Fruit fly (Drosophila melanogaster) whole organism, embryonic: Measurements from ENCODE around the gene sti.
A peak's percentile ranks its signal among the peaks of the same experiment; 100 is the strongest.

Source experiments
- B-H2 ChIP-seq: fragments of 200-800 bp; sonication (Bioruptor generic); optimal IDR thresholded peaks from 2 replicates; lab custom pipeline; 2018; ENCODE audit warnings: missing biosample characterization, mild to moderate bottlenecking, missing genetic modification characterization
- CG10147 ChIP-seq: fragments of 200-800 bp; sonication (Bioruptor generic); optimal IDR thresholded peaks from 2 replicates; lab custom pipeline; 2019; ENCODE audit warnings: missing biosample characterization, mild to moderate bottlenecking, missing genetic modification characterization, moderate library complexity
- CG1024 ChIP-seq: fragments of 200-800 bp; sonication (Bioruptor generic); IDR thresholded peaks from 2 replicates; pipeline ENCODE4 v1.3.6; 2022; ENCODE audit warnings: missing biosample characterization, missing genetic modification characterization
- CG10274 ChIP-seq: fragments of 200-800 bp; sonication (Bioruptor generic); optimal IDR thresholded peaks from 3 replicates; lab custom pipeline; 2017; ENCODE audit warnings: missing biosample characterization, mild to moderate bottlenecking, missing genetic modification characterization
- CG10462 ChIP-seq: fragments of 200-800 bp; sonication (Bioruptor generic); optimal IDR thresholded peaks from 2 replicates; lab custom pipeline; 2016; ENCODE audit warnings: missing biosample characterization, missing genetic modification characterization
- CG10959 ChIP-seq: fragments of 200-800 bp; sonication (Bioruptor generic); IDR thresholded peaks from 2 replicates; pipeline ENCODE4 v1.3.6; 2022; ENCODE audit warnings: missing biosample characterization, missing genetic modification characterization
- CG11560 ChIP-seq: fragments of 200-800 bp; sonication (Bioruptor generic); IDR thresholded peaks from 3 replicates; pipeline ENCODE4 v1.3.6; 2022; ENCODE audit warnings: missing biosample characterization, missing genetic modification characterization
- CG12104 ChIP-seq: fragments of 200-800 bp; sonication (Bioruptor generic); optimal IDR thresholded peaks from 3 replicates; lab custom pipeline; 2016; ENCODE audit warnings: missing biosample characterization, missing genetic modification characterization
- CG18476 ChIP-seq: fragments of 200-800 bp; sonication (Bioruptor generic); optimal IDR thresholded peaks from 2 replicates; lab custom pipeline; 2016; ENCODE audit warnings: missing biosample characterization, mild to moderate bottlenecking, missing genetic modification characterization
- CG18764 ChIP-seq: fragments of 200-800 bp; sonication (Bioruptor generic); optimal IDR thresholded peaks from 3 replicates; lab custom pipeline; 2016; ENCODE audit warnings: missing biosample characterization, missing genetic modification characterization
- CG2202 ChIP-seq: fragments of 200-800 bp; sonication (Bioruptor generic); optimal IDR thresholded peaks from 2 replicates; lab custom pipeline; 2018; ENCODE audit warnings: missing biosample characterization, mild to moderate bottlenecking, missing genetic modification characterization
- CG3726 ChIP-seq: fragments of 200-800 bp; sonication (Bioruptor generic); IDR thresholded peaks from 3 replicates; pipeline ENCODE4, ENCODE4 v1.3.6; 2022; ENCODE audit warnings: missing biosample characterization, missing genetic modification characterization
- CG3847 ChIP-seq: fragments of 200-800 bp; sonication (Bioruptor generic); IDR thresholded peaks from 2 replicates; pipeline ENCODE4 v1.3.6; 2022; ENCODE audit warnings: missing biosample characterization, missing genetic modification characterization
- CG4707 ChIP-seq: fragments of 200-800 bp; sonication (Bioruptor generic); optimal IDR thresholded peaks from 2 replicates; lab custom pipeline; 2018; ENCODE audit warnings: missing biosample characterization, mild to moderate bottlenecking, missing genetic modification characterization, moderate library complexity
- CG4820 ChIP-seq: fragments of 200-800 bp; sonication (Bioruptor generic); optimal IDR thresholded peaks from 3 replicates; lab custom pipeline; 2016; ENCODE audit warnings: missing biosample characterization, missing genetic modification characterization
- CG5180 ChIP-seq: fragments of 200-800 bp; sonication (Bioruptor generic); optimal IDR thresholded peaks from 3 replicates; lab custom pipeline; 2017; ENCODE audit warnings: missing biosample characterization, missing genetic modification characterization, mild to moderate bottlenecking, moderate library complexity, missing genetic modification reagents
- CG6854 ChIP-seq: fragments of 200-800 bp; sonication (Bioruptor generic); optimal IDR thresholded peaks from 3 replicates; lab custom pipeline; 2017; ENCODE audit warnings: missing biosample characterization, mild to moderate bottlenecking, missing genetic modification characterization
- CG7963 ChIP-seq: fragments of 200-800 bp; sonication (Bioruptor generic); IDR thresholded peaks from 3 replicates; pipeline ENCODE4 v1.3.6; 2022; ENCODE audit warnings: missing biosample characterization, missing genetic modification characterization; ENCODE audit not compliant: partially characterized antibody
- CG8281 ChIP-seq: fragments of 200-800 bp; sonication (Bioruptor generic); optimal IDR thresholded peaks from 2 replicates; lab custom pipeline; 2018; ENCODE audit warnings: missing biosample characterization, mild to moderate bottlenecking, missing genetic modification characterization, moderate library complexity
- Dip3 ChIP-seq: fragments of 200-800 bp; sonication (Bioruptor generic); optimal IDR thresholded peaks from 3 replicates; lab custom pipeline; 2016; ENCODE audit warnings: missing biosample characterization, missing genetic modification characterization
- Dref ChIP-seq: fragments of 200-800 bp; sonication (Bioruptor generic); IDR thresholded peaks from 2 replicates; pipeline ENCODE4 v1.3.6; 2022; ENCODE audit warnings: missing biosample characterization, missing genetic modification characterization
- HLHmδ ChIP-seq: fragments of 200-800 bp; sonication (Bioruptor generic); optimal IDR thresholded peaks from 2 replicates; lab custom pipeline; 2018; ENCODE audit warnings: missing biosample characterization, mild to moderate bottlenecking, missing genetic modification characterization, moderate library complexity
- Hey ChIP-seq: fragments of 200-800 bp; sonication (Bioruptor generic); optimal IDR thresholded peaks from 3 replicates; lab custom pipeline; 2018; ENCODE audit warnings: missing biosample characterization, mild to moderate bottlenecking, missing genetic modification characterization
- Lhr ChIP-seq: fragments of 200-800 bp; sonication (Bioruptor generic); optimal IDR thresholded peaks from 3 replicates; lab custom pipeline; 2017; ENCODE audit warnings: mild to moderate bottlenecking, missing biosample characterization, missing genetic modification reagents, missing genetic modification characterization
- Myb ChIP-seq: fragments of 200-800 bp; sonication (Bioruptor generic); optimal IDR thresholded peaks from 2 replicates; lab custom pipeline; 2016; ENCODE audit warnings: missing biosample characterization, missing genetic modification characterization
- NC2β ChIP-seq: fragments of 200-800 bp; sonication (Bioruptor generic); optimal IDR thresholded peaks from 2 replicates; lab custom pipeline; 2016; ENCODE audit warnings: missing biosample characterization, missing genetic modification characterization
- PHDP ChIP-seq: fragments of 200-800 bp; sonication (Bioruptor generic); optimal IDR thresholded peaks from 3 replicates; lab custom pipeline; 2018; ENCODE audit warnings: missing biosample characterization, mild to moderate bottlenecking, missing genetic modification characterization, moderate library complexity
- Rfx ChIP-seq: fragments of 200-800 bp; sonication (Bioruptor generic); IDR thresholded peaks from 2 replicates; pipeline ENCODE4 v1.3.6; 2022; ENCODE audit warnings: missing biosample characterization, missing genetic modification characterization
- Ssrp ChIP-seq: fragments of 200-800 bp; sonication (Bioruptor generic); optimal IDR thresholded peaks from 2 replicates; lab custom pipeline; 2018; ENCODE audit warnings: missing biosample characterization, mild to moderate bottlenecking, missing genetic modification characterization, moderate library complexity
- bsh ChIP-seq, 2 experiments: fragments of 200-800 bp; sonication (Bioruptor generic); optimal IDR thresholded peaks; 2 replicates each; lab custom pipeline; 2017 to 2018; ENCODE audit warnings: mild to moderate bottlenecking in 2 of 2, missing biosample characterization in 2 of 2, missing genetic modification characterization in 2 of 2, moderate library complexity in 1 of 2
- croc ChIP-seq: fragments of 200-800 bp; sonication (Bioruptor generic); conservative IDR thresholded peaks from 3 replicates; pipeline ENCODE4 v1.3.6; 2022; ENCODE audit warnings: missing biosample characterization, missing genetic modification characterization
- fd64A ChIP-seq: fragments of 200-800 bp; sonication (Bioruptor generic); optimal IDR thresholded peaks from 3 replicates; lab custom pipeline; 2018; ENCODE audit warnings: missing biosample characterization, mild to moderate bottlenecking, missing genetic modification characterization
- fru ChIP-seq: fragments of >200 bp; optimal IDR thresholded peaks from 2 replicates; lab custom pipeline; 2017
- gce ChIP-seq: fragments of 200-800 bp; sonication (Bioruptor generic); IDR thresholded peaks from 3 replicates; pipeline ENCODE4 v1.3.6; 2022; ENCODE audit warnings: missing biosample characterization, missing genetic modification characterization
- gsb ChIP-seq: fragments of 200-800 bp; sonication (Bioruptor generic); IDR thresholded peaks from 2 replicates; pipeline ENCODE4 v1.3.6; 2022; ENCODE audit warnings: missing biosample characterization, missing genetic modification characterization
- hbn ChIP-seq: fragments of 200-800 bp; sonication (Bioruptor generic); IDR thresholded peaks from 2 replicates; pipeline ENCODE4 v1.3.6; 2022; ENCODE audit warnings: missing biosample characterization, missing genetic modification characterization; ENCODE audit not compliant: partially characterized antibody
- hkb ChIP-seq, 2 experiments: fragments of 200-800 bp in 1 of 2; fragments of >200 bp in 1 of 2; sonication (Bioruptor generic) in 1 of 2; IDR thresholded peaks in 1 of 2; optimal IDR thresholded peaks in 1 of 2; 2 replicates each; pipeline versions ENCODE4 v1.3.6 to Lab custom; 2017 to 2022; ENCODE audit warnings: missing biosample characterization in 1 of 2, missing genetic modification characterization in 1 of 2
- insv ChIP-seq, 2 experiments: fragments of 200-800 bp; sonication (Bioruptor generic); optimal IDR thresholded peaks; 3 replicates each; lab custom pipeline; 2016 to 2018; ENCODE audit warnings: missing biosample characterization in 2 of 2, missing genetic modification characterization in 2 of 2
- phol ChIP-seq: fragments of 200-800 bp; sonication (Bioruptor generic); optimal IDR thresholded peaks from 3 replicates; lab custom pipeline; 2018; ENCODE audit warnings: missing biosample characterization, mild to moderate bottlenecking, missing genetic modification characterization, moderate library complexity
- prd ChIP-seq, 3 experiments: fragments of >200 bp in 2 of 3; fragments of 200-800 bp in 1 of 3; sonication (Bioruptor generic) in 1 of 3; optimal IDR thresholded peaks in 2 of 3; IDR thresholded peaks in 1 of 3; 2 replicates in 2 of 3; 3 replicates in 1 of 3; pipeline versions ENCODE4 v1.3.6 to Lab custom; 2017 to 2022; ENCODE audit warnings: missing biosample characterization in 1 of 3, missing genetic modification characterization in 1 of 3
- salm ChIP-seq: fragments of 200-800 bp; sonication (Bioruptor generic); optimal IDR thresholded peaks from 2 replicates; lab custom pipeline; 2018; ENCODE audit warnings: missing biosample characterization, mild to moderate bottlenecking, missing genetic modification characterization
- sens-2 ChIP-seq: fragments of 200-800 bp; sonication (Bioruptor generic); IDR thresholded peaks from 2 replicates; pipeline ENCODE4 v1.3.6; 2022; ENCODE audit warnings: missing biosample characterization, missing genetic modification characterization
- slou ChIP-seq: fragments of 200-800 bp; sonication (Bioruptor generic); optimal IDR thresholded peaks from 3 replicates; lab custom pipeline; 2016; ENCODE audit warnings: missing biosample characterization, missing genetic modification characterization
- sna ChIP-seq: fragments of 200-800 bp; sonication (Bioruptor generic); IDR thresholded peaks from 2 replicates; pipeline ENCODE4 v1.3.6; 2022; ENCODE audit warnings: missing biosample characterization, missing genetic modification characterization; ENCODE audit not compliant: partially characterized antibody
- sob ChIP-seq: fragments of 200-800 bp; sonication (Bioruptor generic); IDR thresholded peaks from 2 replicates; pipeline ENCODE4 v1.3.6; 2022; ENCODE audit warnings: missing biosample characterization, missing genetic modification characterization
- sqz ChIP-seq: fragments of 200-800 bp; sonication (Bioruptor generic); optimal IDR thresholded peaks from 3 replicates; lab custom pipeline; 2018; ENCODE audit warnings: missing biosample characterization, mild to moderate bottlenecking, missing genetic modification characterization
- usp ChIP-seq: fragments of >200 bp; optimal IDR thresholded peaks from 2 replicates; lab custom pipeline; 2017; ENCODE audit warnings: missing biosample characterization, missing genetic modification characterization
- wor ChIP-seq: fragments of 200-800 bp; sonication (Bioruptor generic); IDR thresholded peaks from 2 replicates; pipeline ENCODE4 v1.3.6; 2022; ENCODE audit warnings: missing biosample characterization, missing genetic modification characterization
- zen ChIP-seq: fragments of 200-800 bp; sonication (Bioruptor generic); optimal IDR thresholded peaks from 3 replicates; lab custom pipeline; 2018; ENCODE audit warnings: missing biosample characterization, mild to moderate bottlenecking, missing genetic modification characterization, moderate library complexity
- zfh2 ChIP-seq: fragments of 200-800 bp; sonication (Bioruptor generic); optimal IDR thresholded peaks from 2 replicates; lab custom pipeline; 2016; ENCODE audit warnings: missing biosample characterization, missing genetic modification characterization

The sti gene

dm6 chr3L:12468016-12468415, 46.6 kb downstream of the sti start, which contains the start of gene eyg (continued):
- TF ChIP-seq CG7963 (GFP tag; lab: Robert Waterston, UW) (no peak), fd64A (GFP tag; lab: Kevin White, UChicago) (peak; percentile 6), hkb (optimal IDR thresholded peaks at IDR 0.05; lab: Kevin White, UChicago) (peak; percentile 74), hkb (GFP tag; IDR thresholded peaks at IDR 0.05; lab: Robert Waterston, UW) (0 out of 2 replicates have a peak, but pooled peaks have one; percentile 51), Hey (tag; lab: Kevin White, UChicago) (no peak), insv (GFP tag; optimal IDR thresholded peaks at IDR 0.05; lab: Kevin White, UChicago) (no peak), B-H2 (GFP tag; lab: Kevin White, UChicago) (peak; percentile 69), CG3847 (peak; percentile 42), Dip3 (no peak), salm (tag; lab: Kevin White, UChicago) (no peak), HLHmδ (GFP tag; lab: Kevin White, UChicago) (peak; percentile 46), Lhr (GFP tag; lab: Kevin White, UChicago) (no peak), CG2202 (tag; lab: Kevin White, UChicago) (peak; percentile 48), zfh2 (GFP tag; lab: Kevin White, UChicago) (no peak), sob (GFP tag; lab: Robert Waterston, UW) (no peak), CG10147 (GFP tag; lab: Kevin White, UChicago) (no peak), CG6854 (GFP tag; lab: Kevin White, UChicago) (no peak), CG4820 (GFP tag; lab: Kevin White, UChicago) (no peak), prd (optimal IDR thresholded peaks at IDR 0.05; lab: Kevin White, UChicago) (no peak), prd (GFP tag; IDR thresholded peaks at IDR 0.05; lab: Robert Waterston, UW) (no peak; the same call in 2 of the 3 replicates), NC2β (GFP tag; lab: Kevin White, UChicago) (peak; percentile 37), fru (lab: Kevin White, UChicago) (no peak), CG1024 (GFP tag; lab: Robert Waterston, UW) (0 out of 2 replicates have a peak, but pooled peaks have one; percentile 12), wor (GFP tag; lab: Robert Waterston, UW) (no peak), CG5180 (GFP tag; lab: Kevin White, UChicago) (peak; percentile 61), CG11560 (tag; lab: Robert Waterston, UW) (no peak), Rfx (GFP tag; lab: Robert Waterston, UW) (no peak; the same call in 1 of the 2 replicates), CG10959 (GFP tag; lab: Robert Waterston, UW) (no peak), zen (tag; lab: Kevin White, UChicago) (peak; percentile 36), croc (GFP tag; lab: Robert Waterston, UW) (no peak), usp (no peak), gce (GFP tag; lab: Robert Waterston, UW) (peak; percentile 46; the same call in 1 of the 3 replicates), CG4707 (GFP tag; lab: Kevin White, UChicago) (peak; percentile 5), sqz (no peak), CG10274 (GFP tag; lab: Kevin White, UChicago) (no peak), CG8281 (tag; lab: Kevin White, UChicago) (peak; percentile 14), Dref (GFP tag; lab: Robert Waterston, UW) (no peak), hbn (GFP tag; lab: Robert Waterston, UW) (no peak), PHDP (tag; lab: Kevin White, UChicago) (peak; percentile 41), CG3726 (GFP tag; lab: Robert Waterston, UW) (no peak), CG18476 (GFP tag; lab: Kevin White, UChicago) (no peak), gsb (GFP tag; lab: Robert Waterston, UW) (no peak), slou (GFP tag; lab: Kevin White, UChicago) (no peak), Myb (GFP tag; lab: Kevin White, UChicago) (peak; percentile 16), CG10462 (GFP tag; lab: Kevin White, UChicago) (no peak), CG18764 (GFP tag; lab: Kevin White, UChicago) (no peak), Ssrp (tag; lab: Kevin White, UChicago) (no peak), sna (GFP tag; lab: Robert Waterston, UW) (no peak), bsh (GFP tag; optimal IDR thresholded peaks at IDR 0.05; lab: Kevin White, UChicago) (peak in 1 of 2 experiments; percentile 55), CG12104 (GFP tag; lab: Kevin White, UChicago) (no peak), phol (tag; lab: Kevin White, UChicago) (peak; percentile 79), sens-2 (no peak)
